Worm (Caenorhabditis elegans): Measurements from ENCODE around the gene him-10.

- no peak for TF ChIP-seq nhr-90 (tag; optimal IDR thresholded peaks at IDR 0.05)
- no peak for TF ChIP-seq somi-1 (GFP tag; optimal IDR thresholded peaks at IDR 0.05)
- no peak for TF ChIP-seq zim-3 (tag; optimal IDR thresholded peaks at IDR 0.05)
- no peak for TF ChIP-seq ztf-3 (GFP tag; optimal IDR thresholded peaks at IDR 0.05)
Observed at ce11 chrIII:5758519-5759099, 44.5 kb upstream of the him-10 start.

Measured in whole organism, young adult.